Worm (Caenorhabditis elegans) whole organism, young adult: ENCODE results near the gene mbk-1.

Experiments
- akir-1 ChIP-seq: fragments of 200-800 bp; sonication (Bioruptor generic); optimal IDR thresholded peaks from 2 replicates; lab custom pipeline; 2018; ENCODE audit warnings: mild to moderate bottlenecking, missing genetic modification characterization, moderate library complexity, missing compliant biosample characterization
- atf-7 ChIP-seq: sonication (generic microtip); optimal IDR thresholded peaks from 2 replicates; lab custom pipeline; 2017; ENCODE audit warnings: mild to moderate bottlenecking, missing genetic modification characterization, missing compliant biosample characterization
- madf-6 ChIP-seq: fragments of 200-800 bp; sonication (Bioruptor generic); IDR thresholded peaks from 2 replicates; pipeline ENCODE4 v1.3.6; 2022; ENCODE audit warnings: missing genetic modification reagents, missing genetic modification characterization, missing compliant biosample characterization
- mes-4 ChIP-seq: sonication (generic microtip); optimal IDR thresholded peaks from 2 replicates; lab custom pipeline; 2016; ENCODE audit warnings: missing genotype, missing genetic modification characterization, missing compliant biosample characterization
- sea-2 ChIP-seq: fragments of 200-800 bp; sonication (Bioruptor generic); IDR thresholded peaks from 2 replicates; pipeline ENCODE4 v1.3.6; 2022; ENCODE audit warnings: missing genetic modification characterization, missing compliant biosample characterization

DNA sequence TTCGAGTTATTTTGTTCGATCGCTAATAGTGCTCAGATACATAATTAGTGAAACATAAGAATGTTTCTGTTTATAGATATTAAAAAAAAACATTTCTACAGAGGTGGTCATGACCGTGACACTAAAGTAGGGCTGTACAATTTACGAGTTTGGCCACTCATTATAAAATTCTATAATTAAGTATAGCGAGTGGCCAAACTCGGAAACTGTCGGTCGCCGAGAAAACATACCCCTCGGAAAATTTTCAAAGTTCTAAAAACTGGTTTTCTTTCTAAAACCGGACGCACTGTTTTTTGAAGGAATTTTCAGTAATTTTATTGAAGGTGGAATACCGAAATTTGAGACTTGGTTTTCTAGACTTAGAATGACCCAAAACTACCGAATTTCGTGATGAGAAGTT is 18.6 kb downstream of the mbk-1 start:
- TF ChIP-seq mes-4 (no peak), akir-1 (GFP tag; lab: Kevin White, UChicago) (no peak), atf-7 (no peak), madf-6 (GFP tag; lab: Robert Waterston, UW) (no peak), sea-2 (GFP tag; lab: Robert Waterston, UW) (no peak)
